Worm (Caenorhabditis elegans): ENCODE data around the gene F54D10.9.

DNA sequence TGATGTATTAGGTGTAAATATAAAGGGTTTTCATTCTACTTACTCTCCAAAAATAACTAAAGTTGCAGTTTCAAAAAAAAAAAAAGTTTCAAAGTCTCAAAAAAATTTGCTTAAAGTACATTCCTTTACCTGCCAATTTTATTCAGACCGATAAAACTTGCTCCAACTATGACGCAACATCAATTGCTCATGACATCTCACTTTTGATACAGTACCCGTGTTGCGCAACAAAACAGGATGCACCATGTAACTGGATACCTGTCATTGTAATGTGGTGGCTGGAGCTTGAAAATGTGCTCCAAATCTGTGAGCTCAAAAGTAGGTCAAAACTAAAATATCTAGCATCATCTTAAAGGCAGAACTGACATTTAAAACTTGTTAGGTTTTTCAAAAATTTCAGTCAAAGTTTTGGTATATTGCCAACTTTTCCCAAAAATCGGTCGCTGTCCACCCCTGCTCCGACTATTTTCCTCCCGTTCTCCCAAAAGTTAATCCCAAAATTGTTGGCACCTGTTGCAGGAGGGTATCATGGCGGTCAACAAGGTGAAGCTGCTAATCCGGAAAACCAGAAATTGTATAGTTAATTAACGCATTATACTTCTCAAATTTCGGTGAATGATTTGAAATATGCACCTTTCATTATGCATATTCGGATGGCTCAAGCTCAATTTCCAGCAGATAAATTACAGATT is 49.8 kb downstream of the F54D10.9 start, which contains the start of gene T24E12.2:
- TF ChIP-seq egl-27 (tag; optimal IDR thresholded peaks at IDR 0.05) (no peak), nhr-11 (tag; optimal IDR thresholded peaks at IDR 0.05) (no peak), elt-1 (tag; optimal IDR thresholded peaks at IDR 0.05) (no peak), sem-4 (tag; optimal IDR thresholded peaks at IDR 0.05) (no peak), snpc-4 (tag; optimal IDR thresholded peaks at IDR 0.05) (no peak), ztf-1 (GFP tag; conservative IDR thresholded peaks at IDR 0.05) (no peak), zag-1 (tag; optimal IDR thresholded peaks at IDR 0.05) (no peak), mdl-1 (tag; optimal IDR thresholded peaks at IDR 0.05) (no peak), sma-9 (GFP tag; optimal IDR thresholded peaks at IDR 0.05) (no peak), sma-9 (tag; optimal IDR thresholded peaks at IDR 0.05) (no peak)

All from whole organism, L2 larva.